Fruit fly (Drosophila melanogaster) whole organism, adult: Measurements from ENCODE around the gene CG32708.

ENCODE experiments used
- CG11617 ChIP-seq: fragments of 200-800 bp; sonication (Bioruptor generic); optimal IDR thresholded peaks from 2 replicates; lab custom pipeline; 2017; ENCODE audit warnings: mild to moderate bottlenecking, missing biosample characterization, missing genetic modification reagents, missing genetic modification characterization
- CG12768 ChIP-seq: fragments of 200-800 bp; sonication (Bioruptor generic); optimal IDR thresholded peaks from 2 replicates; lab custom pipeline; 2017; ENCODE audit warnings: missing biosample characterization, missing genetic modification characterization, mild to moderate bottlenecking, moderate library complexity, missing genetic modification reagents
- CG14711 ChIP-seq: fragments of 200-800 bp; sonication (Bioruptor generic); optimal IDR thresholded peaks from 2 replicates; lab custom pipeline; 2018; ENCODE audit warnings: missing biosample characterization, mild to moderate bottlenecking, missing genetic modification characterization, moderate library complexity
- CG7045 ChIP-seq: fragments of 200-800 bp; sonication (Bioruptor generic); optimal IDR thresholded peaks from 2 replicates; lab custom pipeline; 2017; ENCODE audit warnings: missing biosample characterization, mild to moderate bottlenecking, missing genetic modification characterization
- CG7101 ChIP-seq: fragments of 200-800 bp; sonication (Bioruptor generic); optimal IDR thresholded peaks from 2 replicates; lab custom pipeline; 2018; ENCODE audit warnings: missing biosample characterization, mild to moderate bottlenecking, missing genetic modification characterization, moderate library complexity
- Clk ChIP-seq: fragments of 200-800 bp; sonication (Bioruptor generic); optimal IDR thresholded peaks from 2 replicates; lab custom pipeline; 2017; ENCODE audit warnings: missing biosample characterization, missing genetic modification characterization
- bab1 ChIP-seq: fragments of 200-800 bp; sonication (Bioruptor generic); optimal IDR thresholded peaks from 3 replicates; lab custom pipeline; 2019; ENCODE audit warnings: missing biosample characterization, mild to moderate bottlenecking, missing genetic modification characterization, moderate library complexity
- cnc ChIP-seq, 2 experiments: fragments of >200 bp; optimal IDR thresholded peaks; 2 replicates each; lab custom pipeline; 2017
- ovo ChIP-seq: fragments of 200-800 bp; sonication (Bioruptor generic); optimal IDR thresholded peaks from 2 replicates; lab custom pipeline; 2016; ENCODE audit warnings: missing biosample characterization, missing genetic modification characterization
- pad ChIP-seq: fragments of 200-800 bp; sonication (Bioruptor generic); optimal IDR thresholded peaks from 3 replicates; lab custom pipeline; 2017; ENCODE audit warnings: missing biosample characterization, missing genetic modification characterization, mild to moderate bottlenecking, moderate library complexity, missing genetic modification reagents
- tj ChIP-seq: fragments of 200-800 bp; sonication (Bioruptor generic); optimal IDR thresholded peaks from 3 replicates; lab custom pipeline; 2017; ENCODE audit warnings: missing biosample characterization, mild to moderate bottlenecking, missing genetic modification characterization, moderate library complexity
- toe ChIP-seq: fragments of 200-800 bp; sonication (Bioruptor generic); optimal IDR thresholded peaks from 2 replicates; lab custom pipeline; 2016; ENCODE audit warnings: missing biosample characterization, missing genetic modification characterization

DNA sequence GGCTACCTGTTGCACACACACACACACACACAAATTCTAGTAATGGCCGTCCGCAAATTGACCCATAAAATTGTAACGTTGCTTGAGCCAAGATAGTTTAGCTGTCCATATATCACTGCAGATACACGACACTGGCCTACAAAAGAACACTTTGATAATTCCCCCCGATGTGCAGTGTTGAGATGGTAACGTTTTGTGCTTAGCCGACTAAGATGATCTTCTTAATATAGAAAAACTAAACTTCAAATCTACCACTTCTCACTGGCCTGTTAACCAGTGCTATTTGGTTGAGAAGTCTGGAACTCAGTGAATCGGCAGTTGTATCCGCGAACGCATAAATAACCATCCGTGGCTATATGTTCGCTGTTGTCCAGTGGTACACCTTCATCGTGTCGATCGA is 16.9 kb upstream of the CG32708 start:
- TF ChIP-seq toe (GFP tag; lab: Kevin White, UChicago) (no peak), CG7045 (GFP tag; lab: Kevin White, UChicago) (no peak), cnc (optimal IDR thresholded peaks at IDR 0.05; lab: Kevin White, UChicago) (no peak), CG14711 (tag; lab: Kevin White, UChicago) (no peak), bab1 (no peak), tj (GFP tag; lab: Kevin White, UChicago) (no peak), CG7101 (tag; lab: Kevin White, UChicago) (no peak), CG12768 (GFP tag; lab: Kevin White, UChicago) (no peak), Clk (no peak), CG11617 (GFP tag; lab: Kevin White, UChicago) (no peak), ovo (GFP tag; lab: Kevin White, UChicago) (no peak), pad (GFP tag; lab: Kevin White, UChicago) (no peak)
